Worm (Caenorhabditis elegans) whole organism, L1 larva: ENCODE results near the gene sluh-7.

ENCODE experiments used
- C34B4.2 ChIP-seq: sonication (generic microtip); optimal IDR thresholded peaks from 2 replicates; lab custom pipeline; 2017; ENCODE audit warnings: mild to moderate bottlenecking, missing genetic modification characterization, missing compliant biosample characterization
- egl-27 ChIP-seq, 2 experiments: fragments of 150-350 bp in 1 of 2; sonication (generic microtip); optimal IDR thresholded peaks; 3 replicates each; lab custom pipeline; 2017 to 2018; ENCODE audit warnings: missing biosample characterization in 2 of 2, missing genetic modification characterization in 2 of 2, missing genetic modification reagents in 2 of 2
- fkh-8 ChIP-seq: sonication (generic microtip); optimal IDR thresholded peaks from 2 replicates; lab custom pipeline; 2016; ENCODE audit warnings: mild to moderate bottlenecking, missing genetic modification characterization, missing compliant biosample characterization
- mab-9 ChIP-seq: fragments of 200-800 bp; sonication (Bioruptor generic); IDR thresholded peaks from 2 replicates; pipeline ENCODE4 v1.3.6; 2022; ENCODE audit warnings: missing genetic modification reagents, missing genetic modification characterization, missing compliant biosample characterization
- unc-86 ChIP-seq: sonication (generic microtip); optimal IDR thresholded peaks from 2 replicates; lab custom pipeline; 2016; ENCODE audit warnings: missing genetic modification characterization, missing compliant biosample characterization

- TF ChIP-seq unc-86 (tag; lab: Kevin White, UChicago) (no peak), egl-27 (tag; optimal IDR thresholded peaks at IDR 0.05; lab: Kevin White, UChicago) (no peak), fkh-8 (tag; lab: Kevin White, UChicago) (no peak), C34B4.2 (tag; lab: Kevin White, UChicago) (no peak), mab-9 (GFP tag; lab: Robert Waterston, UW) (no peak)
Measured at ce11 chrV:10350054-10350453, 5.6 kb downstream of the sluh-7 start, which contains the start of gene K07C5.9.
